Worm (Caenorhabditis elegans) whole organism, L4 larva: ENCODE results near the gene srd-17.

Experiments used
- F10B5.3 ChIP-seq: sonication (generic microtip); optimal IDR thresholded peaks from 2 replicates; lab custom pipeline; 2016; ENCODE audit warnings: mild to moderate bottlenecking, missing genetic modification characterization, missing compliant biosample characterization
- F26F4.8 ChIP-seq: fragments of 200-800 bp; sonication (Bioruptor generic); conservative IDR thresholded peaks from 2 replicates; pipeline ENCODE4 v1.3.6; 2022; ENCODE audit warnings: missing genetic modification characterization, missing compliant biosample characterization
- F44E2.7 ChIP-seq: fragments of 200-800 bp; sonication (Bioruptor generic); IDR thresholded peaks from 2 replicates; pipeline ENCODE4 v2.1.2; 2022; ENCODE audit warnings: missing genetic modification characterization, missing compliant biosample characterization
- F49E8.2 ChIP-seq: sonication (generic microtip); optimal IDR thresholded peaks from 2 replicates; lab custom pipeline; 2016; ENCODE audit warnings: missing compliant biosample characterization, mild to moderate bottlenecking, missing genetic modification characterization, borderline replicate concordance
- T20F7.1 ChIP-seq: fragments of 200-800 bp; sonication (Bioruptor generic); optimal IDR thresholded peaks from 2 replicates; lab custom pipeline; 2018; ENCODE audit warnings: mild to moderate bottlenecking, missing genetic modification characterization, missing compliant biosample characterization
- T26A8.4 ChIP-seq: fragments of 200-800 bp; sonication (Bioruptor generic); IDR thresholded peaks from 2 replicates; pipeline ENCODE4 v1.3.6; 2022; ENCODE audit warnings: missing genetic modification characterization, missing compliant biosample characterization
- Y48G9A.11 ChIP-seq: fragments of 200-800 bp; sonication (Bioruptor generic); IDR thresholded peaks from 2 replicates; pipeline ENCODE4 v1.3.6; 2022; ENCODE audit warnings: missing genetic modification reagents, missing genetic modification characterization, missing compliant biosample characterization
- Y5F2A.4 ChIP-seq: fragments of 200-800 bp; sonication (Bioruptor generic); optimal IDR thresholded peaks from 2 replicates; lab custom pipeline; 2018; ENCODE audit warnings: mild to moderate bottlenecking, missing genetic modification characterization, missing compliant biosample characterization
- aly-2 ChIP-seq: sonication (generic microtip); optimal IDR thresholded peaks from 2 replicates; lab custom pipeline; 2018; ENCODE audit warnings: missing biosample characterization, missing genetic modification characterization
- ceh-20 ChIP-seq: fragments of 200-800 bp; sonication (Bioruptor generic); IDR thresholded peaks from 2 replicates; pipeline ENCODE4 v1.3.6; 2022; ENCODE audit warnings: missing genetic modification reagents, missing genetic modification characterization, missing compliant biosample characterization
- ces-1 ChIP-seq: fragments of 150-350 bp; sonication (generic microtip); optimal IDR thresholded peaks from 4 replicates; lab custom pipeline; 2014; ENCODE audit warnings: missing biosample characterization, missing genetic modification reagents, missing genetic modification characterization
- daf-16 ChIP-seq, 3 experiments: sonication (generic microtip); optimal IDR thresholded peaks; 2 replicates each; lab custom pipeline; 2016 to 2017; ENCODE audit warnings: missing genetic modification characterization in 3 of 3, missing genetic modification reagents in 3 of 3, mild to moderate bottlenecking in 2 of 3, missing compliant biosample characterization in 2 of 3, missing biosample characterization in 1 of 3, moderate library complexity in 1 of 3
- dmd-6 ChIP-seq: fragments of 200-800 bp; sonication (Bioruptor generic); IDR thresholded peaks from 2 replicates; pipeline ENCODE4 v1.3.6; 2022; ENCODE audit warnings: missing genetic modification reagents, missing genetic modification characterization, missing compliant biosample characterization
- dpl-1 ChIP-seq: fragments of 150-350 bp; optimal IDR thresholded peaks from 2 replicates; lab custom pipeline; 2014; ENCODE audit warnings: missing biosample characterization, missing genetic modification reagents, missing genetic modification characterization
- egl-27 ChIP-seq: sonication (generic microtip); optimal IDR thresholded peaks from 3 replicates; lab custom pipeline; 2017; ENCODE audit warnings: missing biosample characterization, missing genetic modification reagents, missing genetic modification characterization
- fkh-10 ChIP-seq: fragments of 150-350 bp; optimal IDR thresholded peaks from 2 replicates; lab custom pipeline; 2014; ENCODE audit warnings: missing biosample characterization, missing genetic modification reagents, missing genetic modification characterization
- lin-38 ChIP-seq: fragments of 200-800 bp; sonication (Bioruptor generic); IDR thresholded peaks from 2 replicates; pipeline ENCODE4 v1.3.6; 2022; ENCODE audit warnings: missing genetic modification reagents, missing genetic modification characterization, missing compliant biosample characterization
- madf-9 ChIP-seq: fragments of 200-800 bp; sonication (Bioruptor generic); conservative IDR thresholded peaks from 2 replicates; pipeline ENCODE4 v1.3.6; 2022; ENCODE audit warnings: missing genetic modification reagents, missing genetic modification characterization, missing compliant biosample characterization
- mdl-1 ChIP-seq, 2 experiments: fragments of 150-350 bp in 1 of 2; sonication (generic microtip) in 1 of 2; optimal IDR thresholded peaks; 2 replicates each; lab custom pipeline; 2014 to 2017; ENCODE audit warnings: missing biosample characterization in 2 of 2, missing genetic modification characterization in 2 of 2
- mdt-29 ChIP-seq: fragments of 200-800 bp; sonication (Bioruptor generic); IDR thresholded peaks from 2 replicates; pipeline ENCODE4 v1.3.6; 2022; ENCODE audit warnings: missing genetic modification reagents, missing genetic modification characterization, missing compliant biosample characterization
- nhr-111 ChIP-seq: fragments of 200-800 bp; sonication (Bioruptor generic); optimal IDR thresholded peaks from 2 replicates; lab custom pipeline; 2018; ENCODE audit warnings: mild to moderate bottlenecking, missing genetic modification characterization, missing compliant biosample characterization
- nhr-25 ChIP-seq: sonication (generic microtip); optimal IDR thresholded peaks from 2 replicates; lab custom pipeline; 2017; ENCODE audit warnings: missing genetic modification characterization, mild to moderate bottlenecking, missing compliant biosample characterization, antibody characterized with exemption, moderate library complexity, borderline replicate concordance; ENCODE audit not compliant: insufficient read depth
- nhr-28 ChIP-seq: fragments of 150-350 bp; optimal IDR thresholded peaks from 2 replicates; lab custom pipeline; 2014; ENCODE audit warnings: missing biosample characterization, missing genetic modification characterization
- nhr-41 ChIP-seq: fragments of 200-800 bp; sonication (Bioruptor generic); IDR thresholded peaks from 2 replicates; pipeline ENCODE4 v1.3.6; 2022; ENCODE audit warnings: missing genetic modification reagents, missing genetic modification characterization, missing compliant biosample characterization
- nhr-6 ChIP-seq: fragments of 150-350 bp; optimal IDR thresholded peaks from 2 replicates; lab custom pipeline; 2014; ENCODE audit warnings: missing biosample characterization, missing genetic modification characterization
- saeg-2 ChIP-seq: fragments of 200-800 bp; sonication (Bioruptor generic); IDR thresholded peaks from 2 replicates; pipeline ENCODE4 v1.3.6; 2022; ENCODE audit warnings: missing genetic modification reagents, missing genetic modification characterization, missing compliant biosample characterization
- set-16 ChIP-seq: fragments of 200-800 bp; sonication (Bioruptor generic); IDR thresholded peaks from 2 replicates; pipeline ENCODE4 v1.3.6; 2022; ENCODE audit warnings: missing genetic modification reagents, missing genetic modification characterization, missing compliant biosample characterization
- skn-1 ChIP-seq: fragments of 150-350 bp; optimal IDR thresholded peaks from 2 replicates; lab custom pipeline; 2014; ENCODE audit warnings: missing biosample characterization, missing genetic modification characterization
- snpc-1.2 ChIP-seq: fragments of 200-800 bp; sonication (Bioruptor generic); IDR thresholded peaks from 2 replicates; pipeline ENCODE4 v1.3.6; 2022; ENCODE audit warnings: missing genetic modification reagents, missing genetic modification characterization, missing compliant biosample characterization
- snpc-4 ChIP-seq: fragments of 150-350 bp; optimal IDR thresholded peaks from 2 replicates; lab custom pipeline; 2014; ENCODE audit warnings: missing biosample characterization, missing genetic modification characterization
- spr-3 ChIP-seq: fragments of 200-800 bp; sonication (Bioruptor generic); optimal IDR thresholded peaks from 2 replicates; lab custom pipeline; 2018; ENCODE audit warnings: mild to moderate bottlenecking, missing genetic modification characterization, missing compliant biosample characterization
- unc-62 ChIP-seq, 3 experiments: fragments of 150-350 bp in 1 of 3; sonication (generic microtip); optimal IDR thresholded peaks in 2 of 3; peaks in 1 of 3; 1 replicate in 1 of 3; 2 replicates in 2 of 3; lab custom pipeline; 2014 to 2017; ENCODE audit warnings: missing biosample characterization in 3 of 3, missing genetic modification characterization in 3 of 3, missing genetic modification reagents in 3 of 3, missing genotype in 1 of 3
- vab-7 ChIP-seq: fragments of 200-800 bp; sonication (Bioruptor generic); IDR thresholded peaks from 2 replicates; pipeline ENCODE4 v1.3.6; 2022; ENCODE audit warnings: missing genetic modification reagents, missing genetic modification characterization, missing compliant biosample characterization
- zag-1 ChIP-seq: fragments of 150-350 bp; optimal IDR thresholded peaks from 2 replicates; lab custom pipeline; 2014; ENCODE audit warnings: missing biosample characterization, missing genetic modification characterization
- zfp-2 ChIP-seq: sonication (generic microtip); optimal IDR thresholded peaks from 2 replicates; lab custom pipeline; 2016; ENCODE audit warnings: mild to moderate bottlenecking, missing genetic modification characterization, missing compliant biosample characterization
- zfp-3 ChIP-seq: fragments of 200-800 bp; sonication (Bioruptor generic); conservative IDR thresholded peaks from 2 replicates; pipeline ENCODE4 v1.3.6; 2022; ENCODE audit warnings: missing genetic modification reagents, missing genetic modification characterization, missing compliant biosample characterization
- zip-2 ChIP-seq: fragments of 150-350 bp; optimal IDR thresholded peaks from 2 replicates; lab custom pipeline; 2014; ENCODE audit warnings: missing biosample characterization, missing genetic modification characterization

Gene srd-17

DNA sequence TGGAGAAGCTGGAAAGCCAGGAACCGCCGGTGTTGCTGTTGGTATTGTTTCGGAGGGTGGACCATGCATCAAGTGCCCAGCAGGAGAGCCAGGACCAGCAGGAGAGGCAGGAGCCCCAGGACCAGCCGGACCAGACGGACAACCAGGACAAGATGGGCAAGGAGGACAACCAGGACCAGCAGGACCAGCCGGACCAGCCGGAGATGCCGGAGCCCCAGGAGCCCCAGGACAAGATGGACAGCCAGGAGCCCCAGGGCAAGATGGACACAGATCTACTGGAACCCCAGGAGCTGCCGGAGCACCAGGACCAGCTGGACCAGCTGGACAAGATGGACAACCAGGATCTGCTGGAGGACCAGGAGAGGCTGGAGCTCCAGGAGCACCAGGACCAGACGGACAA lies 10.3 kb upstream of the srd-17 start (continued):
- TF ChIP-seq set-16 (GFP tag; lab: Robert Waterston, UW) (peak; percentile 98), Y48G9A.11 (no peak), F10B5.3 (tag; lab: Kevin White, UChicago) (no peak), skn-1 (tag; lab: Kevin White, UChicago) (no peak), dmd-6 (GFP tag; lab: Robert Waterston, UW) (no peak), snpc-1.2 (GFP tag; lab: Robert Waterston, UW) (peak; percentile 38; the same call in 1 of the 2 replicates), ceh-20 (GFP tag; lab: Robert Waterston, UW) (no peak), mdt-29 (GFP tag; lab: Robert Waterston, UW) (no peak), spr-3 (no peak)

DNA sequence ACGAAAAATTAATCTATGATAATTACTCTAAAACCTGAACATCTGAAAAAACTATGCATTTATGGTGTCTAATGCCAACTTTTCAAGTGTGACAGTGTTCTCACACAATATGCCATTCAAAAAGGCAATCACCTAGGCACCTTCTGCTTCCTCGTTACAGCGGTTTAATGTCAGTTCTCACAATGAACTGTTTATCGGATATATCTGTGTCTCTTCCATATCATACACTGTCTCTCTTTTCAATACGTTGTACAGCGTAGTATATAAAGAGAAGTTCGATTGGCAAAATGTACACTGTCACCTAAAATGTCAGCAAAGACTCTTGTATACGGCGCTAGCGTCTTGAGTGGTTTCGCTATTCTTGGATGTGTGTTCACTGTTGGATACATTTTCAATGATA lies 9.1 kb upstream of the srd-17 start, which contains the start of gene col-162:
col-162 (plus strand) TSS at position 301 of the 400 bp plus-strand sequence.
- TF ChIP-seq zag-1 (no peak), nhr-28 (tag; lab: Kevin White, UChicago) (no peak), zip-2 (tag; lab: Kevin White, UChicago) (no peak), saeg-2 (GFP tag; lab: Robert Waterston, UW) (no peak), F49E8.2 (tag; lab: Kevin White, UChicago) (no peak), T26A8.4 (GFP tag; lab: Robert Waterston, UW) (no peak), nhr-41 (GFP tag; lab: Robert Waterston, UW) (no peak), ces-1 (GFP tag; lab: Kevin White, UChicago) (no peak), mdl-1 (tag; optimal IDR thresholded peaks at IDR 0.05; lab: Kevin White, UChicago) (no peak)

DNA sequence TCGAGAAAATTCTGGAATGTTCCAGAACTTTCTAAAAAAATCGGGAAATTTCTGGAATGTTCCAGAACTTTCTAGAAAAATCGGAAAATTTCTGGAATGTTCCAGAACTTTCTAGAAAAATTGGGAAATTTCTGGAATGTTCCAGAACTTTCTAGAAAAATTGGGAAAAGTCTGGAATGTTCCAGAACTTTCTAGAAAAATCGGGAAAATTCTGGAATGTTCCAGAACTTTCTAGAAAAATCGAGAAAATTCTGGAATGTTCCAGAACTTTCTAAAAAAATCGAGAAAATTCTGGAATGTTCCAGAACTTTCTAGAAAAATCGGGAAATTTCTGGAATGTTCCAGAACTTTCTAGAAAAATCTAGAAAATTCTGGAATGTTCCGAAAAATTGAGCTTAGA lies 7.8 kb upstream of the srd-17 start:
- peak; percentile 34; the same call in 1 of the 2 replicates for TF ChIP-seq lin-38 (GFP tag; lab: Robert Waterston, UW)

DNA sequence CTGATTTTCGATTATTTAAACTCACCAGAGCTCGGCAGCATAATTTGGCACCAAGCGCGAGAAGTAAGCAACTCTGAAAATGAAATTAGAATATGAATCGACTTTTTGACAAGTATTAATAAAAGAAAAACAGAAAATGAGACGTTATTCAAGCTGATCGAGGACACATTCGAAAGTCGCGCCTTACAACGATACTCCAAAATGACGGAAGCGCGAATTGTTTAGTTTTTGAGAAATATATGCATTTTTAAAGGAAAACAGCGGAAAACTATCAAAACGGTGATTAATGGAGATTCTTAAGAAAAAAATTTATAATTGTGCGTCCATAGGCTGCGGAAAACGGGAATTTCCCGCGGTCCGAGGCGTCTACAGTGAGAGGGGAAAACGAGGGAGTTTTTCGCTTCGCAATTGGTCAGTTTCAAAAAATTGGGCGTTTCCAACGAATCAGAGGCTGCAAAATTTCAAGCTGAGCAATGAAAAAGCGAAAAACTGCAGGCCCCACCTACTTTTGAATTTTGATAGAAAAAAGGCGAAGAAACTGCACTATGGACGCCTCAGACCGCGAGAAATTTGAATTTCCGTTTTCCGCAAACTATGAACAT lies 5.1 kb upstream of the srd-17 start, which contains the start of gene mes-4:
mes-4 (minus strand) TSS at position 73 of the 602 bp plus-strand sequence.
- no peak for TF ChIP-seq fkh-10 (GFP tag; lab: Kevin White, UChicago)
- TF ChIP-seq dpl-1 (GFP tag; lab: Kevin White, UChicago), result peak; percentile 53
- TF ChIP-seq nhr-111 (GFP tag; lab: Kevin White, UChicago), result no peak
- no peak for TF ChIP-seq daf-16 (GFP tag; optimal IDR thresholded peaks at IDR 0.05; lab: Kevin White, UChicago)
- no peak for TF ChIP-seq daf-16 (tag; optimal IDR thresholded peaks at IDR 0.05; lab: Kevin White, UChicago)
- TF ChIP-seq unc-62 (GFP tag; optimal IDR thresholded peaks at IDR 0.05 in 1 of 2; lab: Kevin White, UChicago), result peak in 1 of 2 experiments; percentile 78
- no peak for TF ChIP-seq unc-62 (tag; optimal IDR thresholded peaks at IDR 0.05; lab: Kevin White, UChicago)
- peak; percentile 87 for TF ChIP-seq T20F7.1 (GFP tag; lab: Kevin White, UChicago)

DNA sequence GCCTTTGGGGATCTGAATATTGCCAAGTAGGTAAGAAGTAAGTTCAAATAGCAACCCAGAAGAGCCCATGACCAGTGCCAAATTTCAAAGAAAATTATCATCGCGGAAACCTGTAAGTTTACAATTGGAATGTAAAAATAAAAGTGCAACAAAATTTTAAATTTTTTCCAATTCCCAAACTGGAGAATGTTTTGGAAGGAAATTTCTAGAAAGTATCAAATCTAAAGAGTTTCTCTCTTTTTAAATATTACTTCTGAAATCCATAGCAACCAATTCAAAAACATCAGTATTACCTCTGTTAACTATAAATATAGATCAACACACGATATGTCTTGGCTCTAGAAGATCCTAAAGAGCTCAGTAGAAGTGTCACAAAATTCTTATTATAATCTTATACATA lies 3.9 kb downstream of the srd-17 start, which contains the start of gene srd-19:
srd-19 (minus strand) TSS at position 101 of the 400 bp plus-strand sequence.
- no peak for TF ChIP-seq zfp-3 (GFP tag; lab: Robert Waterston, UW)
- TF ChIP-seq aly-2 (tag; lab: Kevin White, UChicago), result no peak
- no peak for TF ChIP-seq spr-3
- no peak for TF ChIP-seq madf-9
- no peak for TF ChIP-seq nhr-28 (tag; lab: Kevin White, UChicago)
- TF ChIP-seq snpc-4 (tag; lab: Kevin White, UChicago), result no peak
- no peak for TF ChIP-seq F26F4.8 (GFP tag; lab: Robert Waterston, UW)
- no peak for TF ChIP-seq T20F7.1 (GFP tag; lab: Kevin White, UChicago)
- no peak for TF ChIP-seq F44E2.7
- TF ChIP-seq vab-7 (GFP tag; lab: Robert Waterston, UW), result no peak
- TF ChIP-seq nhr-25 (tag; lab: Kevin White, UChicago), result no peak
- no peak for TF ChIP-seq zfp-2
- TF ChIP-seq nhr-6 (tag; lab: Kevin White, UChicago), result no peak
- no peak for TF ChIP-seq mdl-1 (tag; optimal IDR thresholded peaks at IDR 0.05; lab: Kevin White, UChicago)
- no peak for TF ChIP-seq Y5F2A.4 (GFP tag; lab: Kevin White, UChicago)
- TF ChIP-seq skn-1 (tag; lab: Kevin White, UChicago), result no peak
- no peak for TF ChIP-seq egl-27
- TF ChIP-seq, all 104 proteins: peak for 0
